Fruit fly (Drosophila melanogaster): ENCODE data around the gene Obp73a.

Gene Obp73a

dm6 chr3L:16944061-16944460 is at the start of gene Obp73a:
TSS of gene Obp73a (plus strand) at chr3L:16944361.
- TF ChIP-seq Sp1 (GFP tag; optimal IDR thresholded peaks at IDR 0.05) (no peak), Hr83 (GFP tag; optimal IDR thresholded peaks at IDR 0.05; ENCODE audit: poor library complexity, severe bottlenecking) (no peak), Dfd (GFP tag; optimal IDR thresholded peaks at IDR 0.05) (no peak), N (GFP tag; optimal IDR thresholded peaks at IDR 0.05) (no peak), Abd-B (GFP tag; optimal IDR thresholded peaks at IDR 0.05) (no peak), Hnf4 (GFP tag; optimal IDR thresholded peaks at IDR 0.05) (no peak), GATAd (GFP tag; optimal IDR thresholded peaks at IDR 0.05) (no peak), usp (GFP tag; optimal IDR thresholded peaks at IDR 0.05) (no peak), lola (GFP tag; optimal IDR thresholded peaks at IDR 0.05) (no peak), tai (GFP tag; optimal IDR thresholded peaks at IDR 0.05) (no peak), Hr78 (GFP tag; optimal IDR thresholded peaks at IDR 0.05) (no peak), CG9705 (GFP tag; optimal IDR thresholded peaks at IDR 0.05) (no peak), HLH106 (tag; optimal IDR thresholded peaks at IDR 0.05) (no peak), dsf (GFP tag; optimal IDR thresholded peaks at IDR 0.05; ENCODE audit: borderline replicate concordance) (no peak), Vsx2 (GFP tag; optimal IDR thresholded peaks at IDR 0.05; ENCODE audit: partially characterized antibody) (no peak), dmrt93B (GFP tag; optimal IDR thresholded peaks at IDR 0.05) (no peak), foxo (GFP tag; optimal IDR thresholded peaks at IDR 0.05) (no peak), CrebA (GFP tag; optimal IDR thresholded peaks at IDR 0.05; ENCODE audit: borderline replicate concordance) (no peak)

dm6 chr3L:16896408-16896807 is 47.8 kb upstream of the Obp73a start:
- TF ChIP-seq GATAd (GFP tag; optimal IDR thresholded peaks at IDR 0.05) (no peak), jim (GFP tag; optimal IDR thresholded peaks at IDR 0.05) (no peak), Hnf4 (GFP tag; optimal IDR thresholded peaks at IDR 0.05) (no peak), foxo (GFP tag; optimal IDR thresholded peaks at IDR 0.05) (no peak), h (GFP tag; optimal IDR thresholded peaks at IDR 0.05) (no peak), tai (GFP tag; optimal IDR thresholded peaks at IDR 0.05) (no peak), Dif (GFP tag; optimal IDR thresholded peaks at IDR 0.05; ENCODE audit: partially characterized antibody) (no peak), Dfd (GFP tag; optimal IDR thresholded peaks at IDR 0.05) (no peak)

- TF ChIP-seq Sp1 (GFP tag; optimal IDR thresholded peaks at IDR 0.05) (no peak), dmrt93B (GFP tag; optimal IDR thresholded peaks at IDR 0.05) (no peak), foxo (GFP tag; optimal IDR thresholded peaks at IDR 0.05) (no peak), jim (GFP tag; optimal IDR thresholded peaks at IDR 0.05) (no peak), Myc (optimal IDR thresholded peaks at IDR 0.05) (no peak), Vsx2 (GFP tag; optimal IDR thresholded peaks at IDR 0.05; ENCODE audit: partially characterized antibody) (no peak), dl (GFP tag; optimal IDR thresholded peaks at IDR 0.05; ENCODE audit: insufficient read depth in 1 of 2, partially characterized antibody in 2 of 2) (no peak), Hnf4 (GFP tag; optimal IDR thresholded peaks at IDR 0.05) (no peak), sv (GFP tag; optimal IDR thresholded peaks at IDR 0.05) (no peak), pan (optimal IDR thresholded peaks at IDR 0.05) (no peak), h (GFP tag; optimal IDR thresholded peaks at IDR 0.05) (no peak), Jra (GFP tag; optimal IDR thresholded peaks at IDR 0.05) (no peak), N (GFP tag; optimal IDR thresholded peaks at IDR 0.05) (no peak), br (GFP tag; optimal IDR thresholded peaks at IDR 0.05) (no peak), ey (GFP tag; optimal IDR thresholded peaks at IDR 0.05) (no peak)
Observed at dm6 chr3L:16910466-16910865, 33.7 kb upstream of the Obp73a start.

dm6 chr3L:16914113-16914512 is 30.0 kb upstream of the Obp73a start:
- no peak for TF ChIP-seq sv (GFP tag; optimal IDR thresholded peaks at IDR 0.05)
- TF ChIP-seq brk (GFP tag; optimal IDR thresholded peaks at IDR 0.05): no peak
- peak; percentile 36 for TF ChIP-seq br (GFP tag; optimal IDR thresholded peaks at IDR 0.05)
- TF ChIP-seq foxo (GFP tag; optimal IDR thresholded peaks at IDR 0.05): peak in 1 of 2 experiments; percentile 14
- peak; percentile 22 for TF ChIP-seq CrebA (GFP tag; optimal IDR thresholded peaks at IDR 0.05; ENCODE audit: borderline replicate concordance)
- peak; percentile 60 for TF ChIP-seq h (GFP tag; optimal IDR thresholded peaks at IDR 0.05)
- no peak for TF ChIP-seq Vsx2 (GFP tag; optimal IDR thresholded peaks at IDR 0.05; ENCODE audit: partially characterized antibody)
- TF ChIP-seq rgr (GFP tag; optimal IDR thresholded peaks at IDR 0.05): peak; percentile 46
- peak; percentile 15 for TF ChIP-seq CG32264 (GFP tag; optimal IDR thresholded peaks at IDR 0.05)
- TF ChIP-seq Sp1 (GFP tag; optimal IDR thresholded peaks at IDR 0.05): peak; percentile 4
- TF ChIP-seq OdsH (GFP tag; optimal IDR thresholded peaks at IDR 0.05): peak; percentile 37
- no peak for TF ChIP-seq Hr78 (GFP tag; optimal IDR thresholded peaks at IDR 0.05)
- no peak for TF ChIP-seq Dif (GFP tag; optimal IDR thresholded peaks at IDR 0.05; ENCODE audit: partially characterized antibody)
- peak; percentile 85 for TF ChIP-seq Hr83 (GFP tag; optimal IDR thresholded peaks at IDR 0.05; ENCODE audit: poor library complexity, severe bottlenecking)
